Worm (Caenorhabditis elegans): Measurements from ENCODE around the gene gst-36.
A peak's percentile ranks its signal among the peaks of the same experiment; 100 is the strongest.

gst-36 gene

ce11 chrX:9899426-9900131 is 36.8 kb upstream of the gst-36 start, which contains the start of gene phf-34 (continued):
- TF ChIP-seq daf-19 (GFP tag; conservative IDR thresholded peaks at IDR 0.05) (no peak), ceh-44 (GFP tag; IDR thresholded peaks at IDR 0.05) (no peak), lin-29 (GFP tag; IDR thresholded peaks at IDR 0.05) (no peak), F49E8.2 (tag; optimal IDR thresholded peaks at IDR 0.05; ENCODE audit: borderline replicate concordance) (no peak), rbr-2 (tag; optimal IDR thresholded peaks at IDR 0.05) (peak; percentile 58), nhr-28 (tag; optimal IDR thresholded peaks at IDR 0.05) (peak; percentile 70), dmd-8 (GFP tag; IDR thresholded peaks at IDR 0.05) (no peak), ceh-82 (tag; optimal IDR thresholded peaks at IDR 0.05) (no peak), egl-43 (GFP tag; IDR thresholded peaks at IDR 0.05) (no peak), lin-1 (GFP tag; IDR thresholded peaks at IDR 0.05) (no peak), ztf-7 (tag; optimal IDR thresholded peaks at IDR 0.05) (no peak), ztf-11 (tag; optimal IDR thresholded peaks at IDR 0.05) (no peak), dve-1 (tag; optimal IDR thresholded peaks at IDR 0.05; ENCODE audit: insufficient read depth) (peak; percentile 45), hlh-30 (tag; optimal IDR thresholded peaks at IDR 0.05; ENCODE audit: insufficient read depth) (peak; percentile 62), hmg-1.1 (GFP tag; IDR thresholded peaks at IDR 0.05) (peak; percentile 70), nhr-42 (GFP tag; IDR thresholded peaks at IDR 0.05) (no peak), daf-16 (GFP tag; optimal IDR thresholded peaks at IDR 0.05) (no peak), daf-16 (tag; optimal IDR thresholded peaks at IDR 0.05) (peak; percentile 41), aha-1 (tag) (peak; percentile 72)

- TF ChIP-seq lin-38 (GFP tag; IDR thresholded peaks at IDR 0.05), result no peak
- no peak for TF ChIP-seq php-3 (GFP tag; IDR thresholded peaks at IDR 0.05)
- no peak for TF ChIP-seq hif-1 (tag; optimal IDR thresholded peaks at IDR 0.05)
- TF ChIP-seq daf-19 (GFP tag; conservative IDR thresholded peaks at IDR 0.05), result no peak
- no peak for TF ChIP-seq skn-1 (tag; optimal IDR thresholded peaks at IDR 0.05)
- TF ChIP-seq zip-2 (tag; optimal IDR thresholded peaks at IDR 0.05), result no peak
- no peak for TF ChIP-seq dpl-1 (GFP tag; optimal IDR thresholded peaks at IDR 0.05)
- TF ChIP-seq hlh-11 (tag; optimal IDR thresholded peaks at IDR 0.05), result no peak
- no peak for TF ChIP-seq zfp-3 (GFP tag; conservative IDR thresholded peaks at IDR 0.05)
- no peak for TF ChIP-seq sdz-12 (GFP tag; optimal IDR thresholded peaks at IDR 0.05)
- TF ChIP-seq attf-4 (tag; optimal IDR thresholded peaks at IDR 0.05), result no peak
- TF ChIP-seq F44E2.7 (GFP tag; IDR thresholded peaks at IDR 0.05), result no peak
- TF ChIP-seq ceh-28 (tag; optimal IDR thresholded peaks at IDR 0.05), result no peak
- TF ChIP-seq ceh-20 (GFP tag; IDR thresholded peaks at IDR 0.05), result no peak
- no peak for TF ChIP-seq Y48G9A.11 (GFP tag; IDR thresholded peaks at IDR 0.05)
- TF ChIP-seq ZK337.2 (GFP tag; IDR thresholded peaks at IDR 0.05), result no peak
- no peak for TF ChIP-seq lin-1 (GFP tag; IDR thresholded peaks at IDR 0.05)
Observed at ce11 chrX:9894844-9895243, 32.1 kb upstream of the gst-36 start, which contains the start of gene F21G4.3. Gene F21G4.3 (plus strand): TSS chrX:9895144.

ce11 chrX:9893069-9893468 is 30.3 kb upstream of the gst-36 start:
- TF ChIP-seq nhr-25 (tag; optimal IDR thresholded peaks at IDR 0.05; ENCODE audit: borderline replicate concordance, insufficient read depth), result peak; percentile 7
- TF ChIP-seq sdz-12 (GFP tag; optimal IDR thresholded peaks at IDR 0.05), result no peak
- peak; percentile 76 for TF ChIP-seq aha-1 (tag)

- TF ChIP-seq dmd-8 (GFP tag; IDR thresholded peaks at IDR 0.05) (no peak), dpl-1 (GFP tag; optimal IDR thresholded peaks at IDR 0.05) (no peak), spr-1 (tag; optimal IDR thresholded peaks at IDR 0.05) (no peak), snpc-1.2 (GFP tag; IDR thresholded peaks at IDR 0.05) (no peak), lin-15B (tag; optimal IDR thresholded peaks at IDR 0.05) (no peak), nhr-76 (tag; optimal IDR thresholded peaks at IDR 0.05) (no peak), nhr-6 (tag; optimal IDR thresholded peaks at IDR 0.05) (peak; percentile 72), F26F4.8 (GFP tag; conservative IDR thresholded peaks at IDR 0.05) (no peak), egl-43 (GFP tag; IDR thresholded peaks at IDR 0.05) (no peak), ztf-11 (tag; optimal IDR thresholded peaks at IDR 0.05) (no peak), Y75B8A.6 (GFP tag; IDR thresholded peaks at IDR 0.05) (no peak), mxl-3 (GFP tag; optimal IDR thresholded peaks at IDR 0.05) (no peak), snpc-4 (tag; optimal IDR thresholded peaks at IDR 0.05) (no peak), nhr-25 (tag; optimal IDR thresholded peaks at IDR 0.05; ENCODE audit: borderline replicate concordance, insufficient read depth) (no peak), F37D6.2 (tag; optimal IDR thresholded peaks at IDR 0.05) (no peak), daf-12 (tag; optimal IDR thresholded peaks at IDR 0.05) (no peak), aly-2 (tag; optimal IDR thresholded peaks at IDR 0.05) (no peak)
Observed at ce11 chrX:9892323-9892722, 29.6 kb upstream of the gst-36 start, which contains the start of gene F21G4.1. Gene F21G4.1 (minus strand): TSS chrX:9892328.

All from whole organism, L4 larva.